Worm (Caenorhabditis elegans) whole organism, midembryonic: ENCODE data around the gene cbn-1.

Experiments used
- T22C8.4 ChIP-seq: fragments of 200-800 bp; sonication (Bioruptor generic); IDR thresholded peaks from 2 replicates; pipeline ENCODE4 v1.3.6; 2022; ENCODE audit warnings: missing genetic modification characterization, missing compliant biosample characterization
- med-1 ChIP-seq: sonication (generic microtip); optimal IDR thresholded peaks from 2 replicates; lab custom pipeline; 2017; ENCODE audit warnings: missing genetic modification characterization, mild to moderate bottlenecking, missing compliant biosample characterization, antibody characterized with exemption, missing genetic modification reagents; ENCODE audit not compliant: insufficient read depth
- ztf-23 ChIP-seq: fragments of 200-800 bp; sonication (Bioruptor generic); IDR thresholded peaks from 2 replicates; pipeline ENCODE4 v1.3.6; 2022; ENCODE audit warnings: missing genetic modification reagents, missing genetic modification characterization, missing compliant biosample characterization

DNA sequence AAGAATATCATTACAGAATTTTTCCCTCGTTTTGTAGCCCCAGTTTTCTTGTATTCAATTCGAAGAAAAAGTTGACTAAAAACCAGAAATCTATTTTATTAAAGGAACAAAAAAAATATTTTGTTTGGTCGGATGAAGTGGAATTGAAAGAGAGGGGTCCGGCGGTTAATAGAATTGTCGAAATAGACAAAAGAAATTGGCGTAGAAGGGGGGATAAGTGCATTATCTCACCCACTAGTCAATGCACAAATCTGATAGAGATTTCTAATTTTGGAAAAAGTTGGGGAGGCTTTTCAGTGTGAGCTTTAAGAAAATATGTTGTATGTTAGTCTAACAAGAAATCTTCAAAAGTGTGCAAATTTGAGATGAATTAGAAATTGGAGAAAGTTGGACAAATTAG, 22.2 kb upstream of the cbn-1 start:
- no peak for TF ChIP-seq ztf-23 (GFP tag; lab: Robert Waterston, UW)
- TF ChIP-seq T22C8.4 (GFP tag; lab: Robert Waterston, UW) = no peak
- no peak for TF ChIP-seq med-1
